Fruit fly (Drosophila melanogaster) whole organism, embryonic: Measurements from ENCODE around the gene IntS4.

Experiments used
- CG1024 ChIP-seq: fragments of 200-800 bp; sonication (Bioruptor generic); IDR thresholded peaks from 2 replicates; pipeline ENCODE4 v1.3.6; 2022; ENCODE audit warnings: missing biosample characterization, missing genetic modification characterization
- CG10431 ChIP-seq: fragments of 200-800 bp; sonication (Bioruptor generic); optimal IDR thresholded peaks from 3 replicates; lab custom pipeline; 2018; ENCODE audit warnings: missing biosample characterization, mild to moderate bottlenecking, missing genetic modification characterization
- CG11093 ChIP-seq: fragments of 200-800 bp; sonication (Bioruptor generic); IDR thresholded peaks from 3 replicates; pipeline ENCODE4 v1.3.6; 2022; ENCODE audit warnings: missing biosample characterization, missing genetic modification characterization
- CG11456 ChIP-seq: fragments of 200-800 bp; sonication (Bioruptor generic); IDR thresholded peaks from 3 replicates; pipeline ENCODE4 v1.3.6; 2022; ENCODE audit warnings: missing biosample characterization, missing genetic modification characterization
- CG11504 ChIP-seq: fragments of 200-800 bp; sonication (Bioruptor generic); optimal IDR thresholded peaks from 3 replicates; lab custom pipeline; 2019; ENCODE audit warnings: missing biosample characterization, mild to moderate bottlenecking, missing genetic modification characterization, moderate library complexity
- CG12299 ChIP-seq: fragments of 200-800 bp; sonication (Bioruptor generic); optimal IDR thresholded peaks from 2 replicates; lab custom pipeline; 2018; ENCODE audit warnings: missing biosample characterization, mild to moderate bottlenecking, missing genetic modification characterization
- CG12659 ChIP-seq: fragments of 200-800 bp; sonication (Bioruptor generic); optimal IDR thresholded peaks from 3 replicates; lab custom pipeline; 2017; ENCODE audit warnings: mild to moderate bottlenecking, missing biosample characterization, missing genetic modification reagents, missing genetic modification characterization
- CG13775 ChIP-seq: fragments of 200-800 bp; sonication (Bioruptor generic); optimal IDR thresholded peaks from 3 replicates; lab custom pipeline; 2017; ENCODE audit warnings: missing biosample characterization, mild to moderate bottlenecking, missing genetic modification characterization
- CG1602 ChIP-seq: fragments of 200-800 bp; sonication (Bioruptor generic); optimal IDR thresholded peaks from 3 replicates; lab custom pipeline; 2016; ENCODE audit warnings: missing biosample characterization, missing genetic modification characterization
- CG17361 ChIP-seq: fragments of 200-800 bp; sonication (Bioruptor generic); IDR thresholded peaks from 3 replicates; pipeline ENCODE4 v1.3.6; 2022; ENCODE audit warnings: missing biosample characterization, missing genetic modification characterization
- CG2116 ChIP-seq: fragments of 200-800 bp; sonication (Bioruptor generic); optimal IDR thresholded peaks from 3 replicates; lab custom pipeline; 2018; ENCODE audit warnings: missing biosample characterization, mild to moderate bottlenecking, missing genetic modification characterization
- CG30403 ChIP-seq: fragments of 200-800 bp; sonication (Bioruptor generic); optimal IDR thresholded peaks from 3 replicates; lab custom pipeline; 2016; ENCODE audit warnings: missing biosample characterization, missing genetic modification characterization
- CG30431 ChIP-seq: fragments of 200-800 bp; sonication (Bioruptor generic); optimal IDR thresholded peaks from 2 replicates; lab custom pipeline; 2017; ENCODE audit warnings: missing biosample characterization, missing genetic modification characterization
- CG34376 ChIP-seq: fragments of 200-800 bp; sonication (Bioruptor generic); optimal IDR thresholded peaks from 2 replicates; lab custom pipeline; 2018; ENCODE audit warnings: missing biosample characterization, mild to moderate bottlenecking, missing genetic modification characterization
- CG42726 ChIP-seq: fragments of 200-800 bp; sonication (Bioruptor generic); IDR thresholded peaks from 2 replicates; pipeline ENCODE4 v1.3.6; 2022; ENCODE audit warnings: missing biosample characterization, missing genetic modification characterization; ENCODE audit not compliant: partially characterized antibody
- CG4707 ChIP-seq: fragments of 200-800 bp; sonication (Bioruptor generic); optimal IDR thresholded peaks from 2 replicates; lab custom pipeline; 2018; ENCODE audit warnings: missing biosample characterization, mild to moderate bottlenecking, missing genetic modification characterization, moderate library complexity
- CG5180 ChIP-seq: fragments of 200-800 bp; sonication (Bioruptor generic); optimal IDR thresholded peaks from 3 replicates; lab custom pipeline; 2017; ENCODE audit warnings: missing biosample characterization, missing genetic modification characterization, mild to moderate bottlenecking, moderate library complexity, missing genetic modification reagents
- CG6254 ChIP-seq: fragments of 200-800 bp; sonication (Bioruptor generic); optimal IDR thresholded peaks from 3 replicates; lab custom pipeline; 2017; ENCODE audit warnings: mild to moderate bottlenecking, missing biosample characterization, missing genetic modification reagents, missing genetic modification characterization
- CG6854 ChIP-seq: fragments of 200-800 bp; sonication (Bioruptor generic); optimal IDR thresholded peaks from 3 replicates; lab custom pipeline; 2017; ENCODE audit warnings: missing biosample characterization, mild to moderate bottlenecking, missing genetic modification characterization
- CG8388 ChIP-seq: fragments of 200-800 bp; sonication (Bioruptor generic); optimal IDR thresholded peaks from 2 replicates; lab custom pipeline; 2019; ENCODE audit warnings: missing biosample characterization, mild to moderate bottlenecking, missing genetic modification characterization, moderate library complexity
- CG8924 ChIP-seq: fragments of 200-800 bp; optimal IDR thresholded peaks from 3 replicates; lab custom pipeline; 2019; ENCODE audit warnings: missing biosample characterization, mild to moderate bottlenecking, missing genetic modification characterization, moderate library complexity
- CG9215 ChIP-seq: fragments of 200-800 bp; sonication (Bioruptor generic); IDR thresholded peaks from 2 replicates; pipeline ENCODE4 v1.3.6; 2022; ENCODE audit warnings: missing biosample characterization, missing genetic modification characterization
- CG9727 ChIP-seq: fragments of 200-800 bp; sonication (Bioruptor generic); optimal IDR thresholded peaks from 3 replicates; lab custom pipeline; 2017; ENCODE audit warnings: missing biosample characterization, mild to moderate bottlenecking, missing genetic modification characterization
- CTCF ChIP-seq: fragments of 200-800 bp; sonication (Bioruptor generic); optimal IDR thresholded peaks from 2 replicates; lab custom pipeline; 2017; ENCODE audit warnings: missing biosample characterization, mild to moderate bottlenecking, missing genetic modification characterization, moderate library complexity
- D ChIP-seq, 2 experiments: fragments of 200-800 bp in 1 of 2; fragments of >200 bp in 1 of 2; sonication (Bioruptor generic) in 1 of 2; optimal IDR thresholded peaks; 2 replicates in 1 of 2; 3 replicates in 1 of 2; lab custom pipeline; 2017; ENCODE audit warnings: mild to moderate bottlenecking in 1 of 2, missing biosample characterization in 1 of 2, missing genetic modification characterization in 1 of 2, missing genetic modification reagents in 1 of 2
- D19B ChIP-seq: fragments of 200-800 bp; sonication (Bioruptor generic); optimal IDR thresholded peaks from 2 replicates; lab custom pipeline; 2017; ENCODE audit warnings: missing biosample characterization, mild to moderate bottlenecking, missing genetic modification characterization
- H2.0 ChIP-seq: fragments of 200-800 bp; sonication (Bioruptor generic); IDR thresholded peaks from 2 replicates; pipeline ENCODE4 v1.3.6; 2022; ENCODE audit warnings: missing biosample characterization, missing genetic modification characterization
- Kr ChIP-seq: fragments of 200-800 bp; sonication (Bioruptor generic); optimal IDR thresholded peaks from 2 replicates; lab custom pipeline; 2017; ENCODE audit warnings: missing biosample characterization, mild to moderate bottlenecking, missing genetic modification characterization
- Lim3 ChIP-seq: fragments of 200-800 bp; sonication (Bioruptor generic); IDR thresholded peaks from 2 replicates; pipeline ENCODE4 v1.3.6; 2022; ENCODE audit warnings: missing biosample characterization, missing genetic modification characterization
- MESR4 ChIP-seq: fragments of 200-800 bp; sonication (Bioruptor generic); optimal IDR thresholded peaks from 2 replicates; lab custom pipeline; 2018; ENCODE audit warnings: missing biosample characterization, mild to moderate bottlenecking, missing genetic modification characterization, moderate library complexity
- Mes4 ChIP-seq: fragments of 200-800 bp; sonication (Bioruptor generic); optimal IDR thresholded peaks from 2 replicates; lab custom pipeline; 2016; ENCODE audit warnings: missing biosample characterization, missing genetic modification characterization
- Myb ChIP-seq: fragments of 200-800 bp; sonication (Bioruptor generic); optimal IDR thresholded peaks from 2 replicates; lab custom pipeline; 2016; ENCODE audit warnings: missing biosample characterization, missing genetic modification characterization
- Scr ChIP-seq: fragments of 200-800 bp; sonication (Bioruptor generic); IDR thresholded peaks from 2 replicates; pipeline ENCODE4 v1.3.6; 2022; ENCODE audit warnings: missing biosample characterization, missing genetic modification characterization; ENCODE audit not compliant: partially characterized antibody
- TFAM ChIP-seq: fragments of 200-800 bp; sonication (Bioruptor generic); optimal IDR thresholded peaks from 2 replicates; lab custom pipeline; 2017; ENCODE audit warnings: missing biosample characterization, missing genetic modification characterization, inconsistent platforms
- ash1 ChIP-seq: fragments of 200-800 bp; sonication (Bioruptor generic); optimal IDR thresholded peaks from 2 replicates; lab custom pipeline; 2018; ENCODE audit warnings: missing biosample characterization, mild to moderate bottlenecking, missing genetic modification characterization
- az2 ChIP-seq: fragments of 200-800 bp; sonication (Bioruptor generic); optimal IDR thresholded peaks from 3 replicates; lab custom pipeline; 2016; ENCODE audit warnings: missing biosample characterization, missing genetic modification characterization
- btn ChIP-seq: fragments of 200-800 bp; sonication (Bioruptor generic); optimal IDR thresholded peaks from 2 replicates; lab custom pipeline; 2016; ENCODE audit warnings: missing biosample characterization, missing genetic modification characterization
- cad ChIP-seq: fragments of >200 bp; optimal IDR thresholded peaks from 2 replicates; lab custom pipeline; 2017; ENCODE audit warnings: missing biosample characterization, missing genetic modification characterization
- ci ChIP-seq: fragments of 200-800 bp; sonication (Bioruptor generic); IDR thresholded peaks from 3 replicates; pipeline ENCODE4 v1.3.6; 2022; ENCODE audit warnings: missing biosample characterization, missing genetic modification characterization
- crp ChIP-seq, 2 experiments: fragments of 200-800 bp; sonication (Bioruptor generic); optimal IDR thresholded peaks; 2 replicates in 1 of 2; 3 replicates in 1 of 2; lab custom pipeline; 2017; ENCODE audit warnings: missing biosample characterization in 2 of 2, missing genetic modification characterization in 2 of 2, mild to moderate bottlenecking in 1 of 2, moderate library complexity in 1 of 2
- dimm ChIP-seq: fragments of 200-800 bp; sonication (Bioruptor generic); IDR thresholded peaks from 2 replicates; pipeline ENCODE4 v1.3.6; 2022; ENCODE audit warnings: missing biosample characterization, missing genetic modification characterization
- fru ChIP-seq: fragments of >200 bp; optimal IDR thresholded peaks from 2 replicates; lab custom pipeline; 2017
- gem ChIP-seq: fragments of 200-800 bp; sonication (Bioruptor generic); optimal IDR thresholded peaks from 2 replicates; lab custom pipeline; 2019; ENCODE audit warnings: missing biosample characterization, mild to moderate bottlenecking, missing genetic modification characterization, moderate library complexity
- hkb ChIP-seq, 2 experiments: fragments of 200-800 bp in 1 of 2; fragments of >200 bp in 1 of 2; sonication (Bioruptor generic) in 1 of 2; IDR thresholded peaks in 1 of 2; optimal IDR thresholded peaks in 1 of 2; 2 replicates each; pipeline versions ENCODE4 v1.3.6 to Lab custom; 2017 to 2022; ENCODE audit warnings: missing biosample characterization in 1 of 2, missing genetic modification characterization in 1 of 2
- jigr1 ChIP-seq: fragments of 200-800 bp; sonication (Bioruptor generic); IDR thresholded peaks from 3 replicates; pipeline ENCODE4 v1.3.6; 2022; ENCODE audit warnings: missing biosample characterization, missing genetic modification characterization
- kah ChIP-seq: fragments of 200-800 bp; sonication (Bioruptor generic); optimal IDR thresholded peaks from 2 replicates; lab custom pipeline; 2018; ENCODE audit warnings: missing biosample characterization, mild to moderate bottlenecking, missing genetic modification characterization
- lilli ChIP-seq: fragments of 200-800 bp; sonication (Bioruptor generic); optimal IDR thresholded peaks from 3 replicates; lab custom pipeline; 2016; ENCODE audit warnings: missing biosample characterization, missing genetic modification characterization
- lola ChIP-seq, 3 experiments: fragments of >200 bp in 2 of 3; fragments of 200-800 bp in 1 of 3; sonication (Bioruptor generic) in 1 of 3; optimal IDR thresholded peaks; 2 replicates each; lab custom pipeline; 2017 to 2019; ENCODE audit warnings: missing biosample characterization in 3 of 3, missing genetic modification characterization in 3 of 3, mild to moderate bottlenecking in 1 of 3, moderate library complexity in 1 of 3
- pum ChIP-seq: fragments of 200-800 bp; sonication (Bioruptor generic); optimal IDR thresholded peaks from 2 replicates; lab custom pipeline; 2016; ENCODE audit warnings: missing biosample characterization, missing genetic modification characterization
- sc ChIP-seq, 3 experiments: fragments of >200 bp in 2 of 3; fragments of 200-800 bp in 1 of 3; sonication (Bioruptor generic) in 1 of 3; optimal IDR thresholded peaks; 2 replicates in 2 of 3; 3 replicates in 1 of 3; lab custom pipeline; 2017; ENCODE audit warnings: mild to moderate bottlenecking in 1 of 3, missing biosample characterization in 1 of 3, missing genetic modification characterization in 1 of 3, missing genetic modification reagents in 1 of 3
- zf30C ChIP-seq: fragments of 200-800 bp; sonication (Bioruptor generic); optimal IDR thresholded peaks from 3 replicates; lab custom pipeline; 2018; ENCODE audit warnings: missing biosample characterization, mild to moderate bottlenecking, missing genetic modification characterization

IntS4 gene

dm6 chrX:8554303-8554702 is 4.3 kb downstream of the IntS4 start (continued):
- peak; percentile 11 for TF ChIP-seq CG2116 (GFP tag; lab: Kevin White, UChicago)
- no peak for TF ChIP-seq CG9215 (GFP tag; lab: Robert Waterston, UW)
- no peak for TF ChIP-seq pum (GFP tag; lab: Kevin White, UChicago)
- TF ChIP-seq CG42726 (GFP tag; lab: Robert Waterston, UW): no peak
- no peak for TF ChIP-seq TFAM (GFP tag; lab: Kevin White, UChicago)
- TF ChIP-seq Myb: no peak
- no peak for TF ChIP-seq CG8388 (GFP tag; lab: Kevin White, UChicago)
- TF ChIP-seq CG10431 (GFP tag; lab: Kevin White, UChicago): no peak
- TF ChIP-seq cad: no peak
- TF ChIP-seq CG1024 (GFP tag; lab: Robert Waterston, UW): no peak
- no peak for TF ChIP-seq CG11456
- no peak for TF ChIP-seq kah (GFP tag; lab: Kevin White, UChicago)
- TF ChIP-seq CG1602 (GFP tag; lab: Kevin White, UChicago): no peak
- TF ChIP-seq CG4707 (GFP tag; lab: Kevin White, UChicago): no peak
- TF ChIP-seq CTCF (GFP tag; lab: Kevin White, UChicago): peak; percentile 70
- TF ChIP-seq lilli (GFP tag; lab: Kevin White, UChicago): no peak
- no peak for TF ChIP-seq az2 (GFP tag; lab: Kevin White, UChicago)
- TF ChIP-seq CG8924 (tag; lab: Kevin White, UChicago): no peak
- no peak for TF ChIP-seq fru (lab: Kevin White, UChicago)
- TF ChIP-seq zf30C (GFP tag; lab: Kevin White, UChicago): no peak
- no peak for TF ChIP-seq Mes4 (GFP tag; lab: Kevin White, UChicago)
- no peak for TF ChIP-seq D19B (GFP tag; lab: Kevin White, UChicago)
- TF ChIP-seq lola (GFP tag; optimal IDR thresholded peaks at IDR 0.05; lab: Kevin White, UChicago): no peak
- no peak for TF ChIP-seq CG11504 (tag; lab: Kevin White, UChicago)
- TF ChIP-seq H2.0 (GFP tag; lab: Robert Waterston, UW): no peak
- no peak for TF ChIP-seq crp (GFP tag; optimal IDR thresholded peaks at IDR 0.05; lab: Kevin White, UChicago)
- TF ChIP-seq CG30431 (GFP tag; lab: Kevin White, UChicago): no peak
- TF ChIP-seq CG17361 (GFP tag; lab: Robert Waterston, UW): no peak
- TF ChIP-seq CG5180: no peak
- TF ChIP-seq CG34376: no peak
- TF ChIP-seq D (optimal IDR thresholded peaks at IDR 0.05; lab: Kevin White, UChicago): no peak
- TF ChIP-seq D (GFP tag; optimal IDR thresholded peaks at IDR 0.05; lab: Kevin White, UChicago): no peak
- no peak for TF ChIP-seq sc (optimal IDR thresholded peaks at IDR 0.05; lab: Kevin White, UChicago)
- TF ChIP-seq sc (GFP tag; optimal IDR thresholded peaks at IDR 0.05; lab: Kevin White, UChicago): no peak
- TF ChIP-seq ci (GFP tag; lab: Robert Waterston, UW): no peak
- TF ChIP-seq CG12659 (GFP tag; lab: Kevin White, UChicago): no peak
- no peak for TF ChIP-seq hkb (optimal IDR thresholded peaks at IDR 0.05; lab: Kevin White, UChicago)
- no peak for TF ChIP-seq hkb (GFP tag; IDR thresholded peaks at IDR 0.05; lab: Robert Waterston, UW)
- no peak for TF ChIP-seq CG30403 (GFP tag; lab: Kevin White, UChicago)
- TF ChIP-seq gem: no peak
- TF ChIP-seq CG11093 (GFP tag; lab: Robert Waterston, UW): no peak
- no peak for TF ChIP-seq Kr (GFP tag; lab: Kevin White, UChicago)
- TF ChIP-seq jigr1 (GFP tag; lab: Robert Waterston, UW): no peak
- no peak for TF ChIP-seq dimm (GFP tag; lab: Robert Waterston, UW)
- no peak for TF ChIP-seq Lim3 (GFP tag; lab: Robert Waterston, UW)
- no peak for TF ChIP-seq CG13775 (GFP tag; lab: Kevin White, UChicago)
- TF ChIP-seq ash1 (GFP tag; lab: Kevin White, UChicago): no peak
- TF ChIP-seq CG6254 (GFP tag; lab: Kevin White, UChicago): no peak
- TF ChIP-seq btn (GFP tag; lab: Kevin White, UChicago): no peak
- no peak for TF ChIP-seq CG9727 (GFP tag; lab: Kevin White, UChicago)
- no peak for TF ChIP-seq CG12299 (tag; lab: Kevin White, UChicago)
- peak; percentile 27 for TF ChIP-seq Scr (GFP tag; lab: Robert Waterston, UW)
- no peak for TF ChIP-seq MESR4
- TF ChIP-seq CG6854 (GFP tag; lab: Kevin White, UChicago): no peak
